Fruit fly (Drosophila melanogaster) whole organism, larva: Measurements from ENCODE around the gene ND-20L.

Source experiments
- noc ChIP-seq: fragments of 200-800 bp; sonication (Bioruptor generic); optimal IDR thresholded peaks from 3 replicates; lab custom pipeline; 2019; ENCODE audit warnings: missing biosample characterization, mild to moderate bottlenecking, missing genetic modification characterization, moderate library complexity

ND-20L gene

dm6 chr3R:29515417-29515816 lies at the start of gene ND-20L:
Gene ND-20L, plus strand, starts transcription at chr3R:29515717.
- no peak for TF ChIP-seq noc (tag; lab: Kevin White, UChicago)

- TF ChIP-seq noc (tag; lab: Kevin White, UChicago) = no peak
Observed at dm6 chr3R:29466759-29467158, 48.8 kb upstream of the ND-20L start.

dm6 chr3R:29470122-29470521 lies 45.4 kb upstream of the ND-20L start:
- no peak for TF ChIP-seq noc (tag; lab: Kevin White, UChicago)

- TF ChIP-seq noc (tag; lab: Kevin White, UChicago) = peak; percentile 63
Observed at dm6 chr3R:29478952-29479538, 36.5 kb upstream of the ND-20L start.

- no peak for TF ChIP-seq noc (tag; lab: Kevin White, UChicago)
Observed at dm6 chr3R:29479922-29480321, 35.6 kb upstream of the ND-20L start.

dm6 chr3R:29489209-29489608 lies 26.3 kb upstream of the ND-20L start, which contains the start of the genes CG2321 and CG2006:
Gene CG2321, minus strand, starts transcription at chr3R:29489265.
Gene CG2006, plus strand, starts transcription at chr3R:29489468.
- TF ChIP-seq noc (tag; lab: Kevin White, UChicago) = no peak

dm6 chr3R:29490912-29491311 lies 24.6 kb upstream of the ND-20L start, which contains the start of gene Spase12:
Gene Spase12, minus strand, starts transcription at chr3R:29491150.
- TF ChIP-seq noc (tag; lab: Kevin White, UChicago) = no peak

- TF ChIP-seq noc (tag; lab: Kevin White, UChicago) = no peak
Observed at dm6 chr3R:29493242-29493944, 22.1 kb upstream of the ND-20L start, which contains the start of the genes CG2310 and Diedel. Gene CG2310, minus strand, starts transcription at chr3R:29493518. Gene Diedel, plus strand, starts transcription at chr3R:29493852.

- no peak for TF ChIP-seq noc (tag; lab: Kevin White, UChicago)
Observed at dm6 chr3R:29494482-29494881, 21.0 kb upstream of the ND-20L start, which contains the start of gene FipoQ. Gene FipoQ, plus strand, starts transcription at chr3R:29494782.

dm6 chr3R:29495815-29496214 lies 19.7 kb upstream of the ND-20L start:
- TF ChIP-seq noc (tag; lab: Kevin White, UChicago) = no peak

dm6 chr3R:29496315-29496714 lies 19.2 kb upstream of the ND-20L start:
- TF ChIP-seq noc (tag; lab: Kevin White, UChicago) = no peak

- no peak for TF ChIP-seq noc (tag; lab: Kevin White, UChicago)
Observed at dm6 chr3R:29502978-29503377, 12.5 kb upstream of the ND-20L start.

dm6 chr3R:29503406-29504116 lies 12.0 kb upstream of the ND-20L start, which contains the start of gene Trc8:
Gene Trc8, minus strand, starts transcription at chr3R:29503797.
- TF ChIP-seq noc (tag; lab: Kevin White, UChicago) = no peak

- no peak for TF ChIP-seq noc (tag; lab: Kevin White, UChicago)
Observed at dm6 chr3R:29506581-29506980, 8.9 kb upstream of the ND-20L start.

- TF ChIP-seq noc (tag; lab: Kevin White, UChicago) = no peak
Observed at dm6 chr3R:29508551-29509266, 6.8 kb upstream of the ND-20L start.
